Worm (Caenorhabditis elegans): ENCODE results near the gene D1014.13.

- TF ChIP-seq madf-8 (GFP tag; conservative IDR thresholded peaks at IDR 0.05) (no peak), snpc-4 (GFP tag; optimal IDR thresholded peaks at IDR 0.05) (no peak), snpc-4 (tag; optimal IDR thresholded peaks at IDR 0.05) (no peak), bed-2 (GFP tag; IDR thresholded peaks at IDR 0.05) (no peak)
These were observed 55.9 kb downstream of the D1014.13 start, which contains the start of gene cri-2 for ce11 chrV:8201229-8201858.
